Fruit fly (Drosophila melanogaster): ENCODE measurements around the gene CG18273.

The CG18273 gene

dm6 chrX:523179-523851 is 35.9 kb upstream of the CG18273 start, which contains the start of gene elav (continued):
- peak; percentile 94 for TF ChIP-seq Nf-YC (tag; optimal IDR thresholded peaks at IDR 0.05)
- peak; percentile 96 for TF ChIP-seq Atf-2 (GFP tag; optimal IDR thresholded peaks at IDR 0.05)
- peak; percentile 62 for TF ChIP-seq tll (GFP tag; optimal IDR thresholded peaks at IDR 0.05)
- TF ChIP-seq CG34376 (GFP tag; optimal IDR thresholded peaks at IDR 0.05), result peak; percentile 100
- no peak for TF ChIP-seq usp (GFP tag; optimal IDR thresholded peaks at IDR 0.05)
- peak; percentile 96 for TF ChIP-seq trem (tag; optimal IDR thresholded peaks at IDR 0.05)
- peak; percentile 99 for TF ChIP-seq CG12391 (tag; optimal IDR thresholded peaks at IDR 0.05)
- peak; percentile 99 for TF ChIP-seq Meics (GFP tag; optimal IDR thresholded peaks at IDR 0.05)
- TF ChIP-seq Dp (GFP tag; optimal IDR thresholded peaks at IDR 0.05), result peak; percentile 37
- peak; percentile 87 for TF ChIP-seq CG9876 (GFP tag; optimal IDR thresholded peaks at IDR 0.05)
- TF ChIP-seq CG11504 (tag; optimal IDR thresholded peaks at IDR 0.05), result peak; percentile 98
- peak; percentile 99 for TF ChIP-seq seq (GFP tag; IDR thresholded peaks at IDR 0.05)
- TF ChIP-seq bab2 (GFP tag; optimal IDR thresholded peaks at IDR 0.05), result peak; percentile 97
- TF ChIP-seq CG11093 (GFP tag; IDR thresholded peaks at IDR 0.05), result peak; percentile 97
- peak; percentile 87 for TF ChIP-seq dm (GFP tag; optimal IDR thresholded peaks at IDR 0.05)
- no peak for TF ChIP-seq knrl (GFP tag; IDR thresholded peaks at IDR 0.05; ENCODE audit: partially characterized antibody)
- TF ChIP-seq Tbp (GFP tag; optimal IDR thresholded peaks at IDR 0.05), result no peak
- peak; percentile 96 for TF ChIP-seq jumu (GFP tag; optimal IDR thresholded peaks at IDR 0.05)
- TF ChIP-seq CG4424 (GFP tag; optimal IDR thresholded peaks at IDR 0.05), result peak; percentile 99
- peak; percentile 91 for TF ChIP-seq CG16779 (GFP tag; IDR thresholded peaks at IDR 0.05)
- TF ChIP-seq CG3995 (GFP tag; optimal IDR thresholded peaks at IDR 0.05), result peak; percentile 79
- TF ChIP-seq Sry-δ (GFP tag; optimal IDR thresholded peaks at IDR 0.05), result peak; percentile 55
- peak; percentile 97 for TF ChIP-seq Asciz (GFP tag; optimal IDR thresholded peaks at IDR 0.05)
- TF ChIP-seq pzg (GFP tag; optimal IDR thresholded peaks at IDR 0.05), result peak; percentile 22
- peak; percentile 98 for TF ChIP-seq tap (tag; optimal IDR thresholded peaks at IDR 0.05)
- peak; percentile 90 for TF ChIP-seq CG7987 (GFP tag; optimal IDR thresholded peaks at IDR 0.05)
- peak; percentile 97 for TF ChIP-seq YL-1 (GFP tag; optimal IDR thresholded peaks at IDR 0.05)
- TF ChIP-seq CG7556 (GFP tag; optimal IDR thresholded peaks at IDR 0.05), result peak; percentile 99
- peak; percentile 98 for TF ChIP-seq sisA (GFP tag; IDR thresholded peaks at IDR 0.05)
- peak; percentile 8 for TF ChIP-seq CG1832 (GFP tag; optimal IDR thresholded peaks at IDR 0.05)
- TF ChIP-seq CG12659 (GFP tag; optimal IDR thresholded peaks at IDR 0.05), result peak; percentile 99
- TF ChIP-seq CG11696 (GFP tag; IDR thresholded peaks at IDR 0.05), result peak; percentile 92
- TF ChIP-seq gem (tag; optimal IDR thresholded peaks at IDR 0.05), result peak; percentile 99
- peak; percentile 98 for TF ChIP-seq mirr (GFP tag; optimal IDR thresholded peaks at IDR 0.05)
- peak; percentile 97 for TF ChIP-seq ranshi (GFP tag; IDR thresholded peaks at IDR 0.05)
- peak; percentile 99 for TF ChIP-seq CG14014 (GFP tag; IDR thresholded peaks at IDR 0.05)
- peak; percentile 90 for TF ChIP-seq CG7271 (tag; optimal IDR thresholded peaks at IDR 0.05)
- peak; percentile 99 for TF ChIP-seq CG9727 (GFP tag; optimal IDR thresholded peaks at IDR 0.05)
- peak; percentile 44 for TF ChIP-seq Dref (GFP tag; IDR thresholded peaks at IDR 0.05)
- peak; percentile 97 for TF ChIP-seq org-1 (GFP tag; optimal IDR thresholded peaks at IDR 0.05)
- peak; percentile 97 for TF ChIP-seq CG10267 (tag; optimal IDR thresholded peaks at IDR 0.05)
- peak; percentile 93 for TF ChIP-seq ssp (GFP tag; IDR thresholded peaks at IDR 0.05)
- peak; percentile 75 for TF ChIP-seq ash1 (GFP tag; optimal IDR thresholded peaks at IDR 0.05)
- peak; percentile 97 for TF ChIP-seq twi (tag; optimal IDR thresholded peaks at IDR 0.05)
- peak; percentile 82; the same call in 2 of the 3 replicates for TF ChIP-seq z (GFP tag; IDR thresholded peaks at IDR 0.05)
- peak; percentile 86 for TF ChIP-seq ab (GFP tag; optimal IDR thresholded peaks at IDR 0.05)
- TF ChIP-seq Pdp1 (GFP tag; optimal IDR thresholded peaks at IDR 0.05), result peak; percentile 96 to 98
- TF ChIP-seq CG13424 (tag; optimal IDR thresholded peaks at IDR 0.05), result peak; percentile 99
- peak; percentile 96 for TF ChIP-seq CG3726 (GFP tag; IDR thresholded peaks at IDR 0.05)
- peak; percentile 95 for TF ChIP-seq CG31224 (GFP tag; IDR thresholded peaks at IDR 0.05)

All from whole organism, embryonic.